Fruit fly (Drosophila melanogaster): Measurements from ENCODE around the gene Zip99C.

- TF ChIP-seq bab1 (GFP tag; optimal IDR thresholded peaks at IDR 0.05): no peak
- no peak for TF ChIP-seq CG12768 (GFP tag; optimal IDR thresholded peaks at IDR 0.05)
- no peak for TF ChIP-seq CG1620 (GFP tag; optimal IDR thresholded peaks at IDR 0.05)
- no peak for TF ChIP-seq CG14711 (tag; optimal IDR thresholded peaks at IDR 0.05)
- TF ChIP-seq pad (GFP tag; optimal IDR thresholded peaks at IDR 0.05): no peak
- no peak for TF ChIP-seq CG5204 (GFP tag; optimal IDR thresholded peaks at IDR 0.05)
- no peak for TF ChIP-seq Hr96 (GFP tag; optimal IDR thresholded peaks at IDR 0.05)
- no peak for TF ChIP-seq kay (GFP tag; ENCODE audit: borderline replicate concordance)
- TF ChIP-seq Clk (GFP tag; optimal IDR thresholded peaks at IDR 0.05): no peak
Observed at dm6 chr3R:29914246-29914645, 45.6 kb upstream of the Zip99C start, which contains the start of gene Capa.
